Worm (Caenorhabditis elegans) whole organism, L4 larva: ENCODE results near the gene imb-2.

ENCODE experiments used
- D1046.2 ChIP-seq: fragments of 200-800 bp; sonication (Bioruptor generic); IDR thresholded peaks from 2 replicates; pipeline ENCODE4 v1.3.6; 2022; ENCODE audit warnings: missing genetic modification characterization, missing compliant biosample characterization
- F10B5.3 ChIP-seq: sonication (generic microtip); optimal IDR thresholded peaks from 2 replicates; lab custom pipeline; 2016; ENCODE audit warnings: mild to moderate bottlenecking, missing genetic modification characterization, missing compliant biosample characterization
- F49E8.2 ChIP-seq: sonication (generic microtip); optimal IDR thresholded peaks from 2 replicates; lab custom pipeline; 2016; ENCODE audit warnings: missing compliant biosample characterization, mild to moderate bottlenecking, missing genetic modification characterization, borderline replicate concordance
- T26A8.4 ChIP-seq: fragments of 200-800 bp; sonication (Bioruptor generic); IDR thresholded peaks from 2 replicates; pipeline ENCODE4 v1.3.6; 2022; ENCODE audit warnings: missing genetic modification characterization, missing compliant biosample characterization
- Y105C5A.15 ChIP-seq: fragments of 200-800 bp; sonication (Bioruptor generic); IDR thresholded peaks from 2 replicates; pipeline ENCODE4 v1.3.6; 2022; ENCODE audit warnings: missing genetic modification characterization, missing compliant biosample characterization
- Y48G9A.11 ChIP-seq: fragments of 200-800 bp; sonication (Bioruptor generic); IDR thresholded peaks from 2 replicates; pipeline ENCODE4 v1.3.6; 2022; ENCODE audit warnings: missing genetic modification reagents, missing genetic modification characterization, missing compliant biosample characterization
- Y5F2A.4 ChIP-seq: fragments of 200-800 bp; sonication (Bioruptor generic); optimal IDR thresholded peaks from 2 replicates; lab custom pipeline; 2018; ENCODE audit warnings: mild to moderate bottlenecking, missing genetic modification characterization, missing compliant biosample characterization
- ZK337.2 ChIP-seq: fragments of 200-800 bp; sonication (Bioruptor generic); IDR thresholded peaks from 2 replicates; pipeline ENCODE4 v1.3.6; 2022; ENCODE audit warnings: missing genetic modification reagents, missing genetic modification characterization, missing compliant biosample characterization
- ZK546.5 ChIP-seq, 2 experiments: sonication (generic microtip); optimal IDR thresholded peaks; 2 replicates each; lab custom pipeline; 2017; ENCODE audit warnings: missing biosample characterization in 2 of 2, missing genetic modification characterization in 2 of 2
- aly-2 ChIP-seq: sonication (generic microtip); optimal IDR thresholded peaks from 2 replicates; lab custom pipeline; 2018; ENCODE audit warnings: missing biosample characterization, missing genetic modification characterization
- attf-4 ChIP-seq: sonication (generic microtip); optimal IDR thresholded peaks from 3 replicates; lab custom pipeline; 2017; ENCODE audit warnings: missing biosample characterization, missing genetic modification characterization
- ceh-20 ChIP-seq: fragments of 200-800 bp; sonication (Bioruptor generic); IDR thresholded peaks from 2 replicates; pipeline ENCODE4 v1.3.6; 2022; ENCODE audit warnings: missing genetic modification reagents, missing genetic modification characterization, missing compliant biosample characterization
- ceh-28 ChIP-seq: fragments of 150-350 bp; optimal IDR thresholded peaks from 2 replicates; lab custom pipeline; 2014; ENCODE audit warnings: missing biosample characterization, missing genetic modification reagents, missing genetic modification characterization
- ceh-62 ChIP-seq: sonication (generic microtip); optimal IDR thresholded peaks from 2 replicates; lab custom pipeline; 2017; ENCODE audit warnings: missing biosample characterization, missing genetic modification characterization
- ces-1 ChIP-seq: fragments of 150-350 bp; sonication (generic microtip); optimal IDR thresholded peaks from 4 replicates; lab custom pipeline; 2014; ENCODE audit warnings: missing biosample characterization, missing genetic modification reagents, missing genetic modification characterization
- ctbp-1 ChIP-seq: fragments of 200-800 bp; sonication (Bioruptor generic); IDR thresholded peaks from 2 replicates; pipeline ENCODE4 v1.3.6; 2022; ENCODE audit warnings: missing genetic modification reagents, missing genetic modification characterization, missing compliant biosample characterization
- daf-19 ChIP-seq: fragments of 200-800 bp; sonication (Bioruptor generic); conservative IDR thresholded peaks from 2 replicates; pipeline ENCODE4 v1.3.6; 2022; ENCODE audit warnings: missing genetic modification characterization, missing compliant biosample characterization
- dve-1 ChIP-seq: sonication (generic microtip); optimal IDR thresholded peaks from 2 replicates; lab custom pipeline; 2017; ENCODE audit warnings: antibody characterized with exemption, mild to moderate bottlenecking, missing genetic modification characterization, missing compliant biosample characterization; ENCODE audit not compliant: insufficient read depth
- egl-27 ChIP-seq: sonication (generic microtip); optimal IDR thresholded peaks from 3 replicates; lab custom pipeline; 2017; ENCODE audit warnings: missing biosample characterization, missing genetic modification reagents, missing genetic modification characterization
- egl-43 ChIP-seq: fragments of 200-800 bp; sonication (Bioruptor generic); IDR thresholded peaks from 2 replicates; pipeline ENCODE4 v1.3.6; 2022; ENCODE audit warnings: missing genetic modification reagents, missing genetic modification characterization, missing compliant biosample characterization
- fkh-10 ChIP-seq: fragments of 150-350 bp; optimal IDR thresholded peaks from 2 replicates; lab custom pipeline; 2014; ENCODE audit warnings: missing biosample characterization, missing genetic modification reagents, missing genetic modification characterization
- fos-1 ChIP-seq: fragments of 150-350 bp; optimal IDR thresholded peaks from 2 replicates; lab custom pipeline; 2014; ENCODE audit warnings: missing biosample characterization, missing genetic modification characterization
- gei-8 ChIP-seq: fragments of 200-800 bp; sonication (Bioruptor generic); optimal IDR thresholded peaks from 2 replicates; lab custom pipeline; 2018; ENCODE audit warnings: mild to moderate bottlenecking, missing genetic modification characterization, missing compliant biosample characterization
- hlh-30 ChIP-seq: sonication (generic microtip); optimal IDR thresholded peaks from 2 replicates; lab custom pipeline; 2017; ENCODE audit warnings: antibody characterized with exemption, mild to moderate bottlenecking, missing genetic modification characterization, missing compliant biosample characterization; ENCODE audit not compliant: insufficient read depth
- hmg-1.1 ChIP-seq: fragments of 200-800 bp; sonication (Bioruptor generic); IDR thresholded peaks from 2 replicates; pipeline ENCODE4 v1.3.6; 2022; ENCODE audit warnings: missing genetic modification reagents, missing genetic modification characterization, missing compliant biosample characterization
- jun-1 ChIP-seq: fragments of 150-350 bp; optimal IDR thresholded peaks from 2 replicates; lab custom pipeline; 2014; ENCODE audit warnings: missing biosample characterization, missing genetic modification reagents, missing genetic modification characterization
- lim-7 ChIP-seq: fragments of 200-800 bp; sonication (Bioruptor generic); IDR thresholded peaks from 2 replicates; pipeline ENCODE4 v1.3.6; 2022; ENCODE audit warnings: missing genetic modification characterization, missing compliant biosample characterization
- lin-1 ChIP-seq: fragments of 200-800 bp; sonication (Bioruptor generic); IDR thresholded peaks from 2 replicates; pipeline ENCODE4 v1.3.6; 2022; ENCODE audit warnings: missing genetic modification reagents, missing genetic modification characterization, missing compliant biosample characterization
- lin-29 ChIP-seq: fragments of 200-800 bp; sonication (Bioruptor generic); IDR thresholded peaks from 2 replicates; pipeline ENCODE4 v1.3.6; 2022; ENCODE audit warnings: missing genetic modification reagents, missing genetic modification characterization, missing compliant biosample characterization
- lir-3 ChIP-seq: sonication (generic microtip); optimal IDR thresholded peaks from 2 replicates; lab custom pipeline; 2016; ENCODE audit warnings: mild to moderate bottlenecking, missing genetic modification characterization, missing compliant biosample characterization
- madf-5 ChIP-seq, 2 experiments: fragments of 200-800 bp; sonication (Bioruptor generic); IDR thresholded peaks; 2 replicates each; pipeline ENCODE4 v1.3.6; 2022; ENCODE audit warnings: missing compliant biosample characterization in 2 of 2, missing genetic modification characterization in 2 of 2
- mdl-1 ChIP-seq, 2 experiments: fragments of 150-350 bp in 1 of 2; sonication (generic microtip) in 1 of 2; optimal IDR thresholded peaks; 2 replicates each; lab custom pipeline; 2014 to 2017; ENCODE audit warnings: missing biosample characterization in 2 of 2, missing genetic modification characterization in 2 of 2
- mep-1 ChIP-seq: fragments of 150-350 bp; sonication (generic microtip); optimal IDR thresholded peaks from 3 replicates; lab custom pipeline; 2014; ENCODE audit warnings: missing biosample characterization, missing genetic modification characterization
- mxl-3 ChIP-seq: fragments of 200-800 bp; sonication (Bioruptor generic); optimal IDR thresholded peaks from 2 replicates; lab custom pipeline; 2018; ENCODE audit warnings: mild to moderate bottlenecking, missing genetic modification characterization, missing compliant biosample characterization
- nhr-111 ChIP-seq: fragments of 200-800 bp; sonication (Bioruptor generic); optimal IDR thresholded peaks from 2 replicates; lab custom pipeline; 2018; ENCODE audit warnings: mild to moderate bottlenecking, missing genetic modification characterization, missing compliant biosample characterization
- nhr-237 ChIP-seq: sonication (generic microtip); optimal IDR thresholded peaks from 2 replicates; lab custom pipeline; 2017; ENCODE audit warnings: missing biosample characterization, missing genetic modification characterization
- nhr-28 ChIP-seq: fragments of 150-350 bp; optimal IDR thresholded peaks from 2 replicates; lab custom pipeline; 2014; ENCODE audit warnings: missing biosample characterization, missing genetic modification characterization
- nhr-76 ChIP-seq: fragments of 150-350 bp; optimal IDR thresholded peaks from 2 replicates; lab custom pipeline; 2014; ENCODE audit warnings: missing biosample characterization, missing genetic modification characterization
- nhr-77 ChIP-seq: fragments of 150-350 bp; optimal IDR thresholded peaks from 2 replicates; lab custom pipeline; 2014; ENCODE audit warnings: missing biosample characterization, missing genetic modification characterization
- pha-4 ChIP-seq, 2 experiments: fragments of 150-350 bp in 1 of 2; fragments of 200-800 bp in 1 of 2; sonication (Bioruptor generic) in 1 of 2; IDR thresholded peaks in 1 of 2; optimal IDR thresholded peaks in 1 of 2; 2 replicates each; pipeline versions ENCODE4 v1.3.6 to Lab custom; 2014 to 2022; ENCODE audit warnings: missing genetic modification characterization in 2 of 2, missing genetic modification reagents in 2 of 2, missing biosample characterization in 1 of 2, missing compliant biosample characterization in 1 of 2
- php-3 ChIP-seq: fragments of 200-800 bp; sonication (Bioruptor generic); IDR thresholded peaks from 2 replicates; pipeline ENCODE4 v1.3.6; 2022; ENCODE audit warnings: missing genetic modification reagents, missing genetic modification characterization, missing compliant biosample characterization
- pqm-1 ChIP-seq: sonication (generic microtip); optimal IDR thresholded peaks from 2 replicates; lab custom pipeline; 2017; ENCODE audit warnings: missing biosample characterization, missing genetic modification characterization
- saeg-2 ChIP-seq: fragments of 200-800 bp; sonication (Bioruptor generic); IDR thresholded peaks from 2 replicates; pipeline ENCODE4 v1.3.6; 2022; ENCODE audit warnings: missing genetic modification reagents, missing genetic modification characterization, missing compliant biosample characterization
- sdz-12 ChIP-seq: fragments of 200-800 bp; sonication (Bioruptor generic); optimal IDR thresholded peaks from 2 replicates; lab custom pipeline; 2018; ENCODE audit warnings: mild to moderate bottlenecking, missing genetic modification characterization, missing compliant biosample characterization
- snpc-1.2 ChIP-seq: fragments of 200-800 bp; sonication (Bioruptor generic); IDR thresholded peaks from 2 replicates; pipeline ENCODE4 v1.3.6; 2022; ENCODE audit warnings: missing genetic modification reagents, missing genetic modification characterization, missing compliant biosample characterization
- tag-97 ChIP-seq: fragments of 200-800 bp; sonication (Bioruptor generic); IDR thresholded peaks from 2 replicates; pipeline ENCODE4 v1.3.6; 2022; ENCODE audit warnings: missing genetic modification characterization, missing compliant biosample characterization
- tra-1 ChIP-seq: fragments of 200-800 bp; sonication (Bioruptor generic); IDR thresholded peaks from 2 replicates; pipeline ENCODE4 v1.3.6; 2022; ENCODE audit warnings: missing genetic modification reagents, missing genetic modification characterization, missing compliant biosample characterization
- unc-39 ChIP-seq: sonication (generic microtip); optimal IDR thresholded peaks from 2 replicates; lab custom pipeline; 2017; ENCODE audit warnings: missing biosample characterization, missing genetic modification characterization
- zfp-2 ChIP-seq: sonication (generic microtip); optimal IDR thresholded peaks from 2 replicates; lab custom pipeline; 2016; ENCODE audit warnings: mild to moderate bottlenecking, missing genetic modification characterization, missing compliant biosample characterization
- zfp-3 ChIP-seq: fragments of 200-800 bp; sonication (Bioruptor generic); conservative IDR thresholded peaks from 2 replicates; pipeline ENCODE4 v1.3.6; 2022; ENCODE audit warnings: missing genetic modification reagents, missing genetic modification characterization, missing compliant biosample characterization
- zip-11 ChIP-seq: fragments of 200-800 bp; sonication (Bioruptor generic); IDR thresholded peaks from 2 replicates; pipeline ENCODE4 v1.3.6; 2022; ENCODE audit warnings: missing genetic modification characterization, missing compliant biosample characterization
- zip-2 ChIP-seq: fragments of 150-350 bp; optimal IDR thresholded peaks from 2 replicates; lab custom pipeline; 2014; ENCODE audit warnings: missing biosample characterization, missing genetic modification characterization

The imb-2 gene

DNA sequence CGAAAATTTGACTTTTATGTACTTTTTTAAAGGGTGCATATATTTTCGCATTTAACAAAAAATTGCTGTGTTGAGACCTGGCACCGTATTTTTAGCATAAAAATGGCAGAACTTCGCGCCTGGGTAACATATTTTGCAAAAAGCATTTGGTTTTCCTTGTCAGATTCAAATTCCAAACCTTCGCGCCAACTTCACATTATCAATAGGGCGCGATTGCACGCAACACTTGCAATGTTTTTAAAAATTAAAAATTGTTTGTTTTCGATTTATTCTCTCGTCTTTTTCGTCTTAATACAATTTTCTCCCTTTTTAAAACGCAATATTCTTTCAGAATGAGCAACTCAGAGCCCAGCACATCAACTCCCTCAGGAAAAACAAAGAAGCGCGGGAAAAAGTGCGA, 18.1 kb downstream of the imb-2 start, which contains the start of gene mes-2:
Gene mes-2, plus strand, starts transcription at position 330 of the 400 bp plus-strand sequence.
- TF ChIP-seq mdl-1 (tag; optimal IDR thresholded peaks at IDR 0.05; lab: Kevin White, UChicago) (peak in 1 of 2 experiments; percentile 24), nhr-111 (GFP tag; lab: Kevin White, UChicago) (no peak), ceh-62 (tag; lab: Kevin White, UChicago) (no peak), pha-4 (GFP tag; IDR thresholded peaks at IDR 0.05; lab: Robert Waterston, UW) (0 out of 2 replicates have a peak, but pooled peaks have one; percentile 44), pha-4 (tag; optimal IDR thresholded peaks at IDR 0.05; lab: Kevin White, UChicago) (peak; percentile 31), lin-1 (GFP tag; lab: Robert Waterston, UW) (no peak), T26A8.4 (peak; percentile 45; the same call in 1 of the 2 replicates), ZK546.5 (tag; optimal IDR thresholded peaks at IDR 0.05; lab: Kevin White, UChicago) (no peak), sdz-12 (no peak), pqm-1 (tag; lab: Kevin White, UChicago) (no peak), hmg-1.1 (GFP tag; lab: Robert Waterston, UW) (peak; percentile 71), snpc-1.2 (GFP tag; lab: Robert Waterston, UW) (no peak), gei-8 (GFP tag; lab: Kevin White, UChicago) (no peak), egl-43 (GFP tag; lab: Robert Waterston, UW) (no peak), lin-29 (GFP tag; lab: Robert Waterston, UW) (no peak), aly-2 (tag; lab: Kevin White, UChicago) (no peak), hlh-30 (peak; percentile 62), fkh-10 (GFP tag; lab: Kevin White, UChicago) (peak; percentile 6), daf-19 (GFP tag; lab: Robert Waterston, UW) (no peak), ceh-20 (GFP tag; lab: Robert Waterston, UW) (no peak), nhr-77 (no peak), mxl-3 (GFP tag; lab: Kevin White, UChicago) (no peak), fos-1 (tag; lab: Kevin White, UChicago) (no peak), lim-7 (no peak), unc-39 (no peak), saeg-2 (no peak), zfp-2 (tag; lab: Kevin White, UChicago) (no peak), egl-27 (tag; lab: Kevin White, UChicago) (no peak), Y5F2A.4 (GFP tag; lab: Kevin White, UChicago) (no peak), nhr-76 (tag; lab: Kevin White, UChicago) (no peak), Y105C5A.15 (GFP tag; lab: Robert Waterston, UW) (no peak), dve-1 (tag; lab: Kevin White, UChicago) (no peak), ZK337.2 (GFP tag; lab: Robert Waterston, UW) (no peak), F10B5.3 (no peak), php-3 (GFP tag; lab: Robert Waterston, UW) (0 out of 2 replicates have a peak, but pooled peaks have one; percentile 10), D1046.2 (no peak), jun-1 (tag; lab: Kevin White, UChicago) (no peak), ctbp-1 (GFP tag; lab: Robert Waterston, UW) (no peak), zfp-3 (GFP tag; lab: Robert Waterston, UW) (no peak), mep-1 (tag; lab: Kevin White, UChicago) (no peak), lir-3 (no peak), tag-97 (no peak), attf-4 (tag; lab: Kevin White, UChicago) (no peak), Y48G9A.11 (GFP tag; lab: Robert Waterston, UW) (no peak), tra-1 (GFP tag; lab: Robert Waterston, UW) (no peak), ceh-28 (tag; lab: Kevin White, UChicago) (no peak), zip-11 (GFP tag; lab: Robert Waterston, UW) (no peak), nhr-237 (tag; lab: Kevin White, UChicago) (no peak), ces-1 (GFP tag; lab: Kevin White, UChicago) (no peak), F49E8.2 (tag; lab: Kevin White, UChicago) (no peak), madf-5 (GFP tag; IDR thresholded peaks at IDR 0.05; lab: Robert Waterston, UW) (no peak), nhr-28 (tag; lab: Kevin White, UChicago) (peak; percentile 28), zip-2 (tag; lab: Kevin White, UChicago) (peak; percentile 28)
